Fruit fly (Drosophila melanogaster): Measurements from ENCODE around the gene RYa-R.

The RYa-R gene

DNA sequence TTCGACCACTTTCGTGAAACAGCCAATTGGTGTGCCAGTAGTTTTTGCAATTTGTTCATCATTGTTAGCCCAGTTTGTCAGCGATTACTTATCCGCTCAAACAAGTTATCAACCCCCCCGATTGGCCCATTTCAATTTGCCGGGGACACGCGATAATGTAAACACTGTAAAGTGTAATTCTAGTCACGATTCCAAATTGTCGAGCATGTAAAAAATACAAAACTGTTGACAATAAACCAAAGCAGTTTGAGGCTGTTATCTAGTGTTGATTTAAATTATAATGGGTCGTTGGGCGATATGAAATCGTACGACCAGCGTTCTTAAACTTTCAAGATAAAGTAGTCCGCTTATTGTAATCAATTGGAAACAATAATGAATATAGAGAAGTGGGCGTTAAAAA, 9.3 kb upstream of the RYa-R start:
- TF ChIP-seq EcR (GFP tag; optimal IDR thresholded peaks at IDR 0.05) (no peak), pan (optimal IDR thresholded peaks at IDR 0.05) (no peak), psq (optimal IDR thresholded peaks at IDR 0.05) (no peak), CG8478 (optimal IDR thresholded peaks at IDR 0.05) (no peak), Dll (optimal IDR thresholded peaks at IDR 0.05) (no peak), usp (GFP tag; optimal IDR thresholded peaks at IDR 0.05) (no peak)

DNA sequence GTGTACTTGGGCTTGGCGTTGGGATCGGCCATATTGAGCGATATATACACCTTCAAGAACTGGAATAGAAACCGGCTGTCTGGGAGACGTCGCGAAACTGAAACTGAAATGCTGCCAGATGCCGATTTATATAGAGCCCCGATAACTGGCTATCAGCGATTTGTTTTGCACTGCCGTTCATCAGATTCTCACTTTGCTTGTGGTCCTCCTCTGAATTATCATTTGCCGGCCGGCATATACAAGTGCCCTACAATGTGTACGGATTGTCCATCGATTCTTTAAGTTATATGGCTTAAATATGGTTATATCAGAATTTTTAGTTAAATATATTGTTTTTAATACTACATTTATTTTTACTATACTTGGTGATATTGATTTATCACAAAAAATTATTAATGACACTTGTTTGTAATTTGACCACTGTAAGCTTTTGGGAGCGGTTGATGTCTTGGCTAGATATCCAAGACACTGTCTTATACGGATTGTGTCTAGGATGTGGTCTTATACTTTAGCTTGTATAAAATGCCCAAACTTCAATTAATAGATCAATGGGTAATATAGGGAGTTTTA, 8.3 kb upstream of the RYa-R start, which contains the start of gene CG31075:
CG31075 (minus strand) TSS at position 106 of the 570 bp plus-strand sequence.
- no peak for TF ChIP-seq pan (optimal IDR thresholded peaks at IDR 0.05)
- TF ChIP-seq psq (optimal IDR thresholded peaks at IDR 0.05): peak; percentile 41

dm6 chr3R:26989802-26990509, 6.8 kb upstream of the RYa-R start, which contains the start of gene CG31076:
TSS of gene CG31076 (minus strand) at chr3R:26989852.
- TF ChIP-seq CG8478 (optimal IDR thresholded peaks at IDR 0.05) (no peak), pan (optimal IDR thresholded peaks at IDR 0.05) (peak; percentile 83), psq (optimal IDR thresholded peaks at IDR 0.05) (no peak), EcR (GFP tag; optimal IDR thresholded peaks at IDR 0.05) (peak in 1 of 2 experiments; percentile 43), usp (GFP tag; optimal IDR thresholded peaks at IDR 0.05) (no peak), Dll (optimal IDR thresholded peaks at IDR 0.05) (no peak)

dm6 chr3R:26994532-26994931, 2.2 kb upstream of the RYa-R start, which contains the start of gene TwdlC:
TSS of gene TwdlC (plus strand) at chr3R:26994832.
- TF ChIP-seq Dll (optimal IDR thresholded peaks at IDR 0.05) (no peak), psq (optimal IDR thresholded peaks at IDR 0.05) (no peak), pan (optimal IDR thresholded peaks at IDR 0.05) (no peak), CG8478 (optimal IDR thresholded peaks at IDR 0.05) (no peak), usp (GFP tag; optimal IDR thresholded peaks at IDR 0.05) (no peak), EcR (GFP tag; optimal IDR thresholded peaks at IDR 0.05) (no peak)

DNA sequence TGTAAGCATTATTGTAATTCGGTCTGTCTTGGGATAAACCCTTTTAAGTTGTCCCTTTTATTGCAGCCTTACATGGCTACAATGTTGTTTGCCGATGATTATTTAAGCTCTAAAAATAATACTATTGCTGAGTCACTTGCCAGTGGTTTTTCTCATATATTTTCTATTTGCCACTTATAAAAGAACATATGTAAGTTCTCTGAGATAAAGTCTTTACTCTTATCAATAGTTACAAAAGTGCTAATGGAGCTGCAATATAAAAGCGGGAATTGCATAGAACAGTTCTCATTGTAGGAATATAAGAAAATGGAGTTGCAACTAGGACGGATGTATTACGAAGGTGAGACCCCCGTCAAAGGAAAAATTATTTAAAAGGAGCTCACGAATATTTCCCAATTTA, 2.7 kb downstream of the RYa-R start, which contains the start of gene CG31077:
CG31077 (plus strand) TSS at position 301 of the 400 bp plus-strand sequence.
- TF ChIP-seq pan (optimal IDR thresholded peaks at IDR 0.05) (no peak), psq (optimal IDR thresholded peaks at IDR 0.05) (no peak), usp (GFP tag; optimal IDR thresholded peaks at IDR 0.05) (no peak)

DNA sequence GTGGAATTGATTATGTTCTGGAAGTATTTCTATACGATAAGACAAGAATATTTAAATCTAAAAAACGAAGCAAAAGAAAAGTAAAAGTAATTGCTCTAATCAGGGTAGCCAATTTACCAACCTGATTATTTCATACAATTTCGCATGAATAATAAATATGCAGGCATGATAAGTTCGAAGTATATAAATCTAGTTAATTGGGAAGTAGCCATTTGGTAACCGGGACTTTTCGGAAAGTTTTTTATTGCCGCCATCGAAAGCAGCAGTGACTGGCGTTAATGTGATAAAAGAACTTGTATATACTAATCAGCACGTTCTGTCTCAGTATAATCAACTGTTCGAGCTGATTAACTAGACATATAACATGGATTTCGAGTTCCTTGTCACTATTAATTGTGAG, 6.0 kb downstream of the RYa-R start:
- TF ChIP-seq CG8478 (optimal IDR thresholded peaks at IDR 0.05) (no peak), psq (optimal IDR thresholded peaks at IDR 0.05) (no peak), EcR (GFP tag; optimal IDR thresholded peaks at IDR 0.05) (no peak), usp (GFP tag; optimal IDR thresholded peaks at IDR 0.05) (no peak), Dll (optimal IDR thresholded peaks at IDR 0.05) (no peak)

DNA sequence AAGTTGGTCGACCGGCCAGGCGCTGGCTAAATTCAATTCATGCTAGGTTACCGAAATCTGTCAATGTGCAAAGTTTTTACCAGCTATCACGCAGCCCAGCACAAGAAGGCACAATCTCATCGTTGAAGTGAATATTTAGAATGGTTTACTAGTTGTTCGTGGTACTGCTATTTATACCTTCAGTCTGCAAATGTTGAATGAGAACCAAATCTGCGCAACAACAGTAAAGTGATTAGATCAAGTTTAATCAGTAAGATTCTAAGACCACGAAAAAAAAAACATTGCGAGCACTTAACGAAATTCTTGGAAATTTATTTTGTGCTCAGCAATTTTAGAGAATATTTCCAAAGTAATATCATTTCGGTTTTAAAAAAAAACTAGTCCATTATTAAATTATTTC, 8.6 kb downstream of the RYa-R start, which contains the start of gene CG6296:
CG6296 (minus strand) TSS at position 132 of the 400 bp plus-strand sequence.
- TF ChIP-seq psq (optimal IDR thresholded peaks at IDR 0.05) (no peak), Dll (optimal IDR thresholded peaks at IDR 0.05) (no peak), EcR (GFP tag; optimal IDR thresholded peaks at IDR 0.05) (no peak), CG8478 (optimal IDR thresholded peaks at IDR 0.05) (no peak), usp (GFP tag; optimal IDR thresholded peaks at IDR 0.05) (no peak), pan (optimal IDR thresholded peaks at IDR 0.05) (no peak)

DNA sequence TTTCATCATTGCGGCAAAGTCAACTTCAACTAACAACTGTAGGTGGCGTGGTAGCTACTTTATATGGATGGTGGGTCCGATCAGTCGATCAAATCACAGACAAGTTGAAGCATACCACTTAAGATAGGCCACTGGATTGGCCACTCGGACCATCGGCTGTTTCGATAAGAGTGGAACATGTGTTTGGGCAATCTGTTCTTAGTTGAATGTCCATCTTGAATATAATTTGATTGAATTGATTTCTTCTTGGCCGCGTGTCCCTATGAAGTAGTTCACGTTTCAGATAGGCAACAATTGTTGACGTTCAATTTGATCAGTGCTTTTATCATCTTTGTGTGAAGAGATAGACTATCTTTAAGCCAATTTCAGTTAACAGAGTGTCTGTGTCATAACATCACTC, 10.2 kb downstream of the RYa-R start, which contains the start of gene CG6295:
CG6295 (minus strand) TSS at position 34 of the 400 bp plus-strand sequence.
- TF ChIP-seq Dll (optimal IDR thresholded peaks at IDR 0.05): no peak
- no peak for TF ChIP-seq pan (optimal IDR thresholded peaks at IDR 0.05)
- TF ChIP-seq CG8478 (optimal IDR thresholded peaks at IDR 0.05): no peak
- TF ChIP-seq EcR (GFP tag; optimal IDR thresholded peaks at IDR 0.05): no peak
- TF ChIP-seq psq (optimal IDR thresholded peaks at IDR 0.05): no peak
- no peak for TF ChIP-seq usp (GFP tag; optimal IDR thresholded peaks at IDR 0.05)

DNA sequence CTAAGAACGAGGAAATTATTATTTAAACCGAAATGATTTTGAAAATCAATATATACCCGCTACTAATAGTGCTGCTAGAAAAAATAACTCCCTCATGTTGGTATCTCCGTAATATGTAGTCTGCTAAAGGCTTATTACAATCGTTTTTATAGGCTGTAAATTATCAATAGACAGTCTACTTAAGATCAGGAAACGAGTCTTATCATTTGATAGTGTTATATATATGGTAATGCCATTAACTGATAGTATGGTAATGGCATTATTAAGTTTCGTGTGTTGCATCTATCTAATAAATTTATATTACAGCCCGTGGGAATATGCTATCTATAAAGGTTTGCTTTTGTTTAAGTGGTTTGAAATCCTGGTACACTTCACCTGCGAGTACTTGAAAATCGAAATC, 21.4 kb downstream of the RYa-R start, which contains the start of gene CG17192:
CG17192 (minus strand) TSS at position 101 of the 400 bp plus-strand sequence.
- no peak for TF ChIP-seq usp (GFP tag; optimal IDR thresholded peaks at IDR 0.05)
- TF ChIP-seq CG8478 (optimal IDR thresholded peaks at IDR 0.05): no peak
- no peak for TF ChIP-seq pan (optimal IDR thresholded peaks at IDR 0.05)
- no peak for TF ChIP-seq EcR (GFP tag; optimal IDR thresholded peaks at IDR 0.05)
- no peak for TF ChIP-seq Dll (optimal IDR thresholded peaks at IDR 0.05)
- TF ChIP-seq psq (optimal IDR thresholded peaks at IDR 0.05): no peak

DNA sequence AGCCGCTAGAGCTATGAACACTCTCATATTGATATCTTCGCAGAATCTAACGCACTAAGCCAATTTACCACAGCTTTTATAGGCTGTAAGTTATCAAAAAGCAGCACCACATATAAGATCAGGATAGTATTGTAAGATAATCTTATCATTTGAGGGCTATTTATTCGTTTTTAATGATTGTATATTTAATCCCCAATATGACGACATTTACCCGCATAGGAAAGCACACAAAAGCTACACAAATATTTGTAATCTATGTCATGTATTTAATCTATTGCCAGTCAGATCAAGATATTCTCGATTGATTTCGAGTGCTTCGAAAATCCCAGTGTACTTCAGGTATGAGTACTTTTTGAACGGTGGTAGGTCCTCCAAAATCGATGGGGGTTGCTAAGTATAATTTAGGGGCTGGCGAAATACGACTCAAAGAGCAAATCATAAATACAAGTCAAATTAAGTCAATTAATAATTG, 23.0 kb downstream of the RYa-R start, which contains the start of gene CG17191:
CG17191 (minus strand) TSS at position 51 of the 472 bp plus-strand sequence.
- TF ChIP-seq Dll (optimal IDR thresholded peaks at IDR 0.05) (no peak), CG8478 (optimal IDR thresholded peaks at IDR 0.05) (no peak), psq (optimal IDR thresholded peaks at IDR 0.05) (no peak), EcR (GFP tag; optimal IDR thresholded peaks at IDR 0.05) (no peak), pan (optimal IDR thresholded peaks at IDR 0.05) (no peak), usp (GFP tag; optimal IDR thresholded peaks at IDR 0.05) (no peak)

dm6 chr3R:27021278-27021677, 24.5 kb downstream of the RYa-R start, which contains the start of gene CG6283:
TSS of gene CG6283 (minus strand) at chr3R:27021378.
- TF ChIP-seq pan (optimal IDR thresholded peaks at IDR 0.05): no peak

dm6 chr3R:27023117-27023516, 26.3 kb downstream of the RYa-R start, which contains the start of gene CG6277:
TSS of gene CG6277 (minus strand) at chr3R:27023217.
- TF ChIP-seq psq (optimal IDR thresholded peaks at IDR 0.05): no peak

Measured in whole organism.